Fruit fly (Drosophila melanogaster): ENCODE results near the gene org-1.

DNA sequence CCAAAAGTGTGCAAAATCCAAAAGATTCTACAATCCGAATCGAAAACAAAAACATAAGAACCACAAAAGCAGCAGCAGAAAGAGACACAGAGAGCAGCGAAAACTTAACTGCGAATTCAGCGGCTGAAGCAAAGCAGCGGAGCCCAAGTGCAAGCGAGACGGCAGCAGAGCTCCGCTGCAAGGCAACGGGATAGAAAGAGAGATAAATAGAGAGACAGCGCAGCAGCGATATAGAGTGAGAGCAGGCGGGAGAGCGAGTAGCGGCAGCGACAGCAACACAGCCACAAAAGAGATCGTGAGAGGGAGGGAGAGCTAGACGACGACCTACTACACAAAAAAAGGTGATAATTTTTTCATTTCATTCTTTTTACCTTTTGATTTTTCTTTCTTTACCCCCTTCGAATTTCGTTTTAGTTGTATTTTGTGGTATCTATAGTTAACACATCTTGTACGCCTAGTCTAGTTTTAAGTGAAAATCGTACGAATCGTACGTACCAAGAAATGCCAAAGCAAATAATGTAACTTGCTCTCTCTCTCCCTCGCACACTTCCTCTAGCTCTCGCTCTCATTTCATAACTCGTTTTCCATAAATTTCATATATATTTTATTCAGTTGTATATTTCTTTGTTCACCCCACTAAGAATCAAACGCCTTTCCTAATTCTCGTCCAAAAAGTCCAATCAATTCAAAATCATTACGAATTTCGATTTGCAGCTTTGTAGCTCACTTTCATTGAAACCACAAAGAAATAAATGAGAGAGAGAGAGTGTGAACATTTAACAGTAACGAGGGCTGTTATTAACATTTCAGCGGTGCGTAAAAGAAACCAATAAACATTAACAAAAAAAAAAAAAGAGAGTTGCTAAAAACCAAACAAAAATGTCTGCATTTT lies 44.3 kb downstream of the org-1 start:
- TF ChIP-seq usp (GFP tag; optimal IDR thresholded peaks at IDR 0.05): no peak
- TF ChIP-seq EcR (GFP tag; optimal IDR thresholded peaks at IDR 0.05): no peak
- no peak for TF ChIP-seq Dll (optimal IDR thresholded peaks at IDR 0.05)
- TF ChIP-seq psq (optimal IDR thresholded peaks at IDR 0.05): no peak
